Fruit fly (Drosophila melanogaster) whole organism, embryonic: ENCODE data around the gene Spps.

Experiments used
- Ada2b ChIP-seq: fragments of 200-800 bp; sonication (Bioruptor generic); IDR thresholded peaks from 2 replicates; pipeline ENCODE4 v1.3.6; 2022; ENCODE audit warnings: missing biosample characterization, missing genetic modification characterization
- Bgb ChIP-seq: fragments of 200-800 bp; sonication (Bioruptor generic); IDR thresholded peaks from 2 replicates; pipeline ENCODE4 v1.3.6; 2022; ENCODE audit warnings: missing biosample characterization, missing genetic modification characterization; ENCODE audit not compliant: partially characterized antibody
- CG10462 ChIP-seq: fragments of 200-800 bp; sonication (Bioruptor generic); optimal IDR thresholded peaks from 2 replicates; lab custom pipeline; 2016; ENCODE audit warnings: missing biosample characterization, missing genetic modification characterization
- CG13123 ChIP-seq: fragments of 200-800 bp; sonication (Bioruptor generic); optimal IDR thresholded peaks from 2 replicates; lab custom pipeline; 2016; ENCODE audit warnings: missing biosample characterization, missing genetic modification characterization
- CG1603 ChIP-seq: fragments of 200-800 bp; sonication (Bioruptor generic); optimal IDR thresholded peaks from 2 replicates; lab custom pipeline; 2019; ENCODE audit warnings: missing biosample characterization, mild to moderate bottlenecking, missing genetic modification characterization, moderate library complexity
- CG16863 ChIP-seq: fragments of 200-800 bp; sonication (Bioruptor generic); optimal IDR thresholded peaks from 3 replicates; lab custom pipeline; 2016; ENCODE audit warnings: missing biosample characterization, missing genetic modification characterization
- CG17328 ChIP-seq: fragments of 200-800 bp; sonication (Bioruptor generic); IDR thresholded peaks from 2 replicates; pipeline ENCODE4 v1.3.6; 2022; ENCODE audit warnings: missing biosample characterization, missing genetic modification characterization
- CG17612 ChIP-seq: fragments of 200-800 bp; sonication (Bioruptor generic); IDR thresholded peaks from 2 replicates; pipeline ENCODE4 v1.3.6; 2022; ENCODE audit warnings: missing biosample characterization, missing genetic modification characterization
- CG17829 ChIP-seq: fragments of 200-800 bp; optimal IDR thresholded peaks from 2 replicates; lab custom pipeline; 2019; ENCODE audit warnings: missing biosample characterization, mild to moderate bottlenecking, missing genetic modification characterization, moderate library complexity
- CG2202 ChIP-seq: fragments of 200-800 bp; sonication (Bioruptor generic); optimal IDR thresholded peaks from 2 replicates; lab custom pipeline; 2018; ENCODE audit warnings: missing biosample characterization, mild to moderate bottlenecking, missing genetic modification characterization
- CG42726 ChIP-seq: fragments of 200-800 bp; sonication (Bioruptor generic); IDR thresholded peaks from 2 replicates; pipeline ENCODE4 v1.3.6; 2022; ENCODE audit warnings: missing biosample characterization, missing genetic modification characterization; ENCODE audit not compliant: partially characterized antibody
- CG5180 ChIP-seq: fragments of 200-800 bp; sonication (Bioruptor generic); optimal IDR thresholded peaks from 3 replicates; lab custom pipeline; 2017; ENCODE audit warnings: missing biosample characterization, missing genetic modification characterization, mild to moderate bottlenecking, moderate library complexity, missing genetic modification reagents
- CG5245 ChIP-seq: fragments of 200-800 bp; sonication (Bioruptor generic); optimal IDR thresholded peaks from 3 replicates; lab custom pipeline; 2016; ENCODE audit warnings: missing biosample characterization, missing genetic modification characterization
- CG7963 ChIP-seq: fragments of 200-800 bp; sonication (Bioruptor generic); IDR thresholded peaks from 3 replicates; pipeline ENCODE4 v1.3.6; 2022; ENCODE audit warnings: missing biosample characterization, missing genetic modification characterization; ENCODE audit not compliant: partially characterized antibody
- Dp ChIP-seq: fragments of 200-800 bp; sonication (Bioruptor generic); optimal IDR thresholded peaks from 2 replicates; lab custom pipeline; 2018; ENCODE audit warnings: missing biosample characterization, mild to moderate bottlenecking, missing genetic modification characterization, moderate library complexity
- Dref ChIP-seq: fragments of 200-800 bp; sonication (Bioruptor generic); IDR thresholded peaks from 2 replicates; pipeline ENCODE4 v1.3.6; 2022; ENCODE audit warnings: missing biosample characterization, missing genetic modification characterization
- Ets65A ChIP-seq: fragments of 200-800 bp; sonication (Bioruptor generic); peaks from one replicate; lab custom pipeline; 2016; ENCODE audit warnings: missing biosample characterization, missing genetic modification characterization
- Fer2 ChIP-seq: fragments of 200-800 bp; sonication (Bioruptor generic); optimal IDR thresholded peaks from 2 replicates; lab custom pipeline; 2018; ENCODE audit warnings: missing biosample characterization, mild to moderate bottlenecking, missing genetic modification characterization, moderate library complexity
- HLH3B ChIP-seq: fragments of 200-800 bp; sonication (Bioruptor generic); IDR thresholded peaks from 2 replicates; pipeline ENCODE4 v1.3.6; 2022; ENCODE audit warnings: missing biosample characterization, missing genetic modification characterization
- HLH4C ChIP-seq: fragments of 200-800 bp; sonication (Bioruptor generic); IDR thresholded peaks from 3 replicates; pipeline ENCODE4 v1.3.6; 2022; ENCODE audit warnings: missing biosample characterization, missing genetic modification characterization; ENCODE audit not compliant: partially characterized antibody
- Lpt ChIP-seq: fragments of >200 bp; optimal IDR thresholded peaks from 2 replicates; lab custom pipeline; 2018; ENCODE audit warnings: missing biosample characterization, missing genetic modification characterization
- MESR4 ChIP-seq: fragments of 200-800 bp; sonication (Bioruptor generic); optimal IDR thresholded peaks from 2 replicates; lab custom pipeline; 2018; ENCODE audit warnings: missing biosample characterization, mild to moderate bottlenecking, missing genetic modification characterization, moderate library complexity
- NK7.1 ChIP-seq: fragments of 200-800 bp; sonication (Bioruptor generic); optimal IDR thresholded peaks from 3 replicates; lab custom pipeline; 2016; ENCODE audit warnings: missing biosample characterization, missing genetic modification characterization
- Optix ChIP-seq: fragments of 200-800 bp; sonication (Bioruptor generic); IDR thresholded peaks from 3 replicates; pipeline ENCODE4 v1.3.6; 2022; ENCODE audit warnings: missing biosample characterization, missing genetic modification characterization
- Scr ChIP-seq: fragments of 200-800 bp; sonication (Bioruptor generic); IDR thresholded peaks from 2 replicates; pipeline ENCODE4 v1.3.6; 2022; ENCODE audit warnings: missing biosample characterization, missing genetic modification characterization; ENCODE audit not compliant: partially characterized antibody
- Sry-δ ChIP-seq: fragments of 200-800 bp; sonication (Bioruptor generic); optimal IDR thresholded peaks from 2 replicates; lab custom pipeline; 2016; ENCODE audit warnings: missing biosample characterization, missing genetic modification characterization
- Ssrp ChIP-seq: fragments of 200-800 bp; sonication (Bioruptor generic); optimal IDR thresholded peaks from 2 replicates; lab custom pipeline; 2018; ENCODE audit warnings: missing biosample characterization, mild to moderate bottlenecking, missing genetic modification characterization, moderate library complexity
- ara ChIP-seq: fragments of 200-800 bp; sonication (Bioruptor generic); IDR thresholded peaks from 2 replicates; pipeline ENCODE4 v1.3.6; 2022; ENCODE audit warnings: missing biosample characterization, missing genetic modification characterization
- ato ChIP-seq: fragments of 200-800 bp; sonication (Bioruptor generic); IDR thresholded peaks from 2 replicates; pipeline ENCODE4 v1.3.6; 2022; ENCODE audit warnings: missing biosample characterization, missing genetic modification characterization; ENCODE audit not compliant: partially characterized antibody
- bbx ChIP-seq: fragments of 200-800 bp; sonication (Bioruptor generic); IDR thresholded peaks from 2 replicates; pipeline ENCODE4 v1.3.6; 2022; ENCODE audit warnings: missing biosample characterization, missing genetic modification characterization; ENCODE audit not compliant: partially characterized antibody
- chn ChIP-seq: fragments of 200-800 bp; sonication (Bioruptor generic); optimal IDR thresholded peaks from 2 replicates; lab custom pipeline; 2016; ENCODE audit warnings: missing biosample characterization, missing genetic modification characterization
- ewg ChIP-seq: fragments of 200-800 bp; sonication (Bioruptor generic); optimal IDR thresholded peaks from 3 replicates; lab custom pipeline; 2017; ENCODE audit warnings: mild to moderate bottlenecking, missing biosample characterization, missing genetic modification reagents, missing genetic modification characterization
- her ChIP-seq: fragments of 200-800 bp; sonication (Bioruptor generic); optimal IDR thresholded peaks from 2 replicates; lab custom pipeline; 2016; ENCODE audit warnings: missing biosample characterization, missing genetic modification characterization
- jumu ChIP-seq: fragments of 200-800 bp; sonication (Bioruptor generic); optimal IDR thresholded peaks from 3 replicates; lab custom pipeline; 2016; ENCODE audit warnings: missing biosample characterization, missing genetic modification characterization
- lbe ChIP-seq: fragments of 200-800 bp; sonication (Bioruptor generic); optimal IDR thresholded peaks from 2 replicates; lab custom pipeline; 2016; ENCODE audit warnings: missing biosample characterization, mild to moderate bottlenecking, missing genetic modification characterization
- lola ChIP-seq, 3 experiments: fragments of >200 bp in 2 of 3; fragments of 200-800 bp in 1 of 3; sonication (Bioruptor generic) in 1 of 3; optimal IDR thresholded peaks; 2 replicates each; lab custom pipeline; 2017 to 2019; ENCODE audit warnings: missing biosample characterization in 3 of 3, missing genetic modification characterization in 3 of 3, mild to moderate bottlenecking in 1 of 3, moderate library complexity in 1 of 3
- lov ChIP-seq, 2 experiments: fragments of 200-800 bp in 1 of 2; fragments of >200 bp in 1 of 2; sonication (Bioruptor generic) in 1 of 2; IDR thresholded peaks in 1 of 2; optimal IDR thresholded peaks in 1 of 2; 2 replicates in 1 of 2; 3 replicates in 1 of 2; pipeline versions ENCODE4 v1.3.6 to Lab custom; 2017 to 2022; ENCODE audit warnings: missing biosample characterization in 1 of 2, missing genetic modification characterization in 1 of 2
- nau ChIP-seq: fragments of 200-800 bp; sonication (Bioruptor generic); optimal IDR thresholded peaks from 3 replicates; lab custom pipeline; 2017; ENCODE audit warnings: missing biosample characterization, mild to moderate bottlenecking, missing genetic modification characterization, missing genetic modification reagents
- nerfin-2 ChIP-seq: fragments of 200-800 bp; sonication (Bioruptor generic); IDR thresholded peaks from 2 replicates; pipeline ENCODE4 v1.3.6; 2022; ENCODE audit warnings: missing biosample characterization, missing genetic modification characterization; ENCODE audit not compliant: partially characterized antibody
- pfk ChIP-seq: fragments of 200-800 bp; sonication (Bioruptor generic); optimal IDR thresholded peaks from 2 replicates; lab custom pipeline; 2018; ENCODE audit warnings: missing biosample characterization, mild to moderate bottlenecking, missing genetic modification characterization, moderate library complexity
- ro ChIP-seq: fragments of 200-800 bp; sonication (Bioruptor generic); IDR thresholded peaks from 2 replicates; pipeline ENCODE4 v1.3.6; 2022; ENCODE audit warnings: missing biosample characterization, missing genetic modification characterization
- sd ChIP-seq: fragments of 200-800 bp; sonication (Bioruptor generic); optimal IDR thresholded peaks from 3 replicates; lab custom pipeline; 2018; ENCODE audit warnings: missing biosample characterization, mild to moderate bottlenecking, missing genetic modification characterization, moderate library complexity
- sim ChIP-seq: fragments of 200-800 bp; sonication (Bioruptor generic); IDR thresholded peaks from 2 replicates; pipeline ENCODE4 v1.3.6; 2022; ENCODE audit warnings: missing biosample characterization, missing genetic modification characterization
- slp2 ChIP-seq: fragments of 200-800 bp; sonication (Bioruptor generic); optimal IDR thresholded peaks from 2 replicates; lab custom pipeline; 2016; ENCODE audit warnings: missing biosample characterization, missing genetic modification characterization
- sna ChIP-seq: fragments of 200-800 bp; sonication (Bioruptor generic); IDR thresholded peaks from 2 replicates; pipeline ENCODE4 v1.3.6; 2022; ENCODE audit warnings: missing biosample characterization, missing genetic modification characterization; ENCODE audit not compliant: partially characterized antibody
- tup ChIP-seq: fragments of 200-800 bp; sonication (Bioruptor generic); optimal IDR thresholded peaks from 2 replicates; lab custom pipeline; 2016; ENCODE audit warnings: missing biosample characterization, mild to moderate bottlenecking, missing genetic modification characterization, moderate library complexity
- unc-4 ChIP-seq: fragments of 200-800 bp; sonication (Bioruptor generic); IDR thresholded peaks from 2 replicates; pipeline ENCODE4 v1.3.6; 2022; ENCODE audit warnings: missing biosample characterization, missing genetic modification characterization; ENCODE audit not compliant: partially characterized antibody
- wek ChIP-seq: fragments of 200-800 bp; sonication (Bioruptor generic); optimal IDR thresholded peaks from 3 replicates; lab custom pipeline; 2018; ENCODE audit warnings: missing biosample characterization, mild to moderate bottlenecking, missing genetic modification characterization, moderate library complexity
- wor ChIP-seq: fragments of 200-800 bp; sonication (Bioruptor generic); IDR thresholded peaks from 2 replicates; pipeline ENCODE4 v1.3.6; 2022; ENCODE audit warnings: missing biosample characterization, missing genetic modification characterization
- zen2 ChIP-seq: fragments of 200-800 bp; sonication (Bioruptor generic); IDR thresholded peaks from 3 replicates; pipeline ENCODE4 v1.3.6; 2022; ENCODE audit warnings: missing biosample characterization, missing genetic modification characterization; ENCODE audit not compliant: partially characterized antibody

The Spps gene

dm6 chr3R:24229870-24230422 lies 3.2 kb upstream of the Spps start, which contains the start of gene Spase22-23 (continued):
- TF ChIP-seq NK7.1 (no peak), CG17328 (GFP tag; lab: Robert Waterston, UW) (no peak), unc-4 (GFP tag; lab: Robert Waterston, UW) (peak; percentile 89), Dref (GFP tag; lab: Robert Waterston, UW) (peak; percentile 70), Bgb (GFP tag; lab: Robert Waterston, UW) (peak; percentile 94), zen2 (GFP tag; lab: Robert Waterston, UW) (peak; percentile 92), sna (GFP tag; lab: Robert Waterston, UW) (peak; percentile 82), Dp (no peak), nau (GFP tag; lab: Kevin White, UChicago) (no peak), sim (GFP tag; lab: Robert Waterston, UW) (no peak), Ada2b (no peak), lov (optimal IDR thresholded peaks at IDR 0.05; lab: Kevin White, UChicago) (no peak), lov (GFP tag; IDR thresholded peaks at IDR 0.05; lab: Robert Waterston, UW) (no peak), HLH4C (GFP tag; lab: Robert Waterston, UW) (peak; percentile 92), Sry-δ (peak; percentile 83), CG42726 (peak; percentile 94), Lpt (GFP tag; lab: Kevin White, UChicago) (no peak), ato (peak; percentile 89), ro (GFP tag; lab: Robert Waterston, UW) (no peak), pfk (GFP tag; lab: Kevin White, UChicago) (no peak), Fer2 (tag; lab: Kevin White, UChicago) (no peak), wek (GFP tag; lab: Kevin White, UChicago) (peak; percentile 15), CG17829 (no peak), bbx (GFP tag; lab: Robert Waterston, UW) (peak; percentile 97), CG7963 (GFP tag; lab: Robert Waterston, UW) (peak; percentile 93), MESR4 (GFP tag; lab: Kevin White, UChicago) (peak; percentile 82), slp2 (GFP tag; lab: Kevin White, UChicago) (no peak), Ets65A (peak; percentile 81), lola (GFP tag; optimal IDR thresholded peaks at IDR 0.05; lab: Kevin White, UChicago) (peak in 1 of 3 experiments; percentile 32), CG2202 (tag; lab: Kevin White, UChicago) (no peak), Scr (GFP tag; lab: Robert Waterston, UW) (peak; percentile 96), jumu (GFP tag; lab: Kevin White, UChicago) (no peak), CG1603 (peak; percentile 53), tup (GFP tag; lab: Kevin White, UChicago) (no peak), CG16863 (no peak), Ssrp (tag; lab: Kevin White, UChicago) (no peak), CG5180 (GFP tag; lab: Kevin White, UChicago) (no peak), nerfin-2 (GFP tag; lab: Robert Waterston, UW) (peak; percentile 89)

dm6 chr3R:24228675-24229074 lies 1.9 kb upstream of the Spps start, which contains the start of gene Acp95EF:
Gene Acp95EF, plus strand, starts transcription at chr3R:24228975.
- TF ChIP-seq HLH3B (GFP tag; lab: Robert Waterston, UW) (no peak), ara (GFP tag; lab: Robert Waterston, UW) (no peak), ewg (GFP tag; lab: Kevin White, UChicago) (no peak), her (GFP tag; lab: Kevin White, UChicago) (no peak), Optix (GFP tag; lab: Robert Waterston, UW) (no peak), sd (no peak), CG13123 (no peak), wor (GFP tag; lab: Robert Waterston, UW) (no peak), CG10462 (GFP tag; lab: Kevin White, UChicago) (no peak), lbe (GFP tag; lab: Kevin White, UChicago) (no peak), chn (GFP tag; lab: Kevin White, UChicago) (no peak), CG17612 (GFP tag; lab: Robert Waterston, UW) (no peak), slp2 (GFP tag; lab: Kevin White, UChicago) (no peak), CG5245 (GFP tag; lab: Kevin White, UChicago) (no peak), ro (GFP tag; lab: Robert Waterston, UW) (no peak)
